Worm (Caenorhabditis elegans) whole organism, mixed stage, embryonic: ENCODE data around the gene C03B1.4.

Experiments
- blmp-1 ChIP-seq: fragments of 150-350 bp; optimal IDR thresholded peaks from 2 replicates; lab custom pipeline; 2014; ENCODE audit warnings: missing biosample characterization, missing genetic modification characterization
- cnd-1 ChIP-seq: fragments of 200-800 bp; sonication (Bioruptor generic); optimal IDR thresholded peaks from 2 replicates; lab custom pipeline; 2018; ENCODE audit warnings: mild to moderate bottlenecking, missing genetic modification characterization, missing compliant biosample characterization
- drap-1 ChIP-seq: fragments of 200-800 bp; sonication (Bioruptor generic); optimal IDR thresholded peaks from 3 replicates; lab custom pipeline; 2018; ENCODE audit warnings: mild to moderate bottlenecking, missing genetic modification characterization, missing compliant biosample characterization
- elt-1 ChIP-seq: sonication (generic microtip); optimal IDR thresholded peaks from 2 replicates; lab custom pipeline; 2017; ENCODE audit warnings: missing genetic modification characterization, mild to moderate bottlenecking, missing compliant biosample characterization, antibody characterized with exemption, moderate library complexity, borderline replicate concordance; ENCODE audit not compliant: insufficient read depth
- elt-3 ChIP-seq: fragments of 150-350 bp; optimal IDR thresholded peaks from 2 replicates; lab custom pipeline; 2014; ENCODE audit warnings: missing biosample characterization, missing genetic modification characterization
- flh-1 ChIP-seq: fragments of 200-800 bp; sonication (Bioruptor generic); optimal IDR thresholded peaks from 2 replicates; lab custom pipeline; 2018; ENCODE audit warnings: mild to moderate bottlenecking, missing genetic modification characterization, moderate library complexity, missing compliant biosample characterization
- ham-2 ChIP-seq: fragments of 200-800 bp; sonication (Bioruptor generic); optimal IDR thresholded peaks from 2 replicates; lab custom pipeline; 2018; ENCODE audit warnings: mild to moderate bottlenecking, missing genetic modification characterization, missing compliant biosample characterization
- hlh-1 ChIP-seq: fragments of 150-350 bp; optimal IDR thresholded peaks from 2 replicates; lab custom pipeline; 2014; ENCODE audit warnings: missing biosample characterization, missing genetic modification reagents, missing genetic modification characterization
- lin-32 ChIP-seq: fragments of 200-800 bp; sonication (Bioruptor generic); optimal IDR thresholded peaks from 2 replicates; lab custom pipeline; 2018; ENCODE audit warnings: mild to moderate bottlenecking, missing genetic modification characterization, missing compliant biosample characterization
- mab-5 ChIP-seq: fragments of 150-350 bp; optimal IDR thresholded peaks from 2 replicates; lab custom pipeline; 2014; ENCODE audit warnings: missing biosample characterization, missing genetic modification characterization
- mep-1 ChIP-seq: fragments of 150-350 bp; optimal IDR thresholded peaks from 2 replicates; lab custom pipeline; 2017; ENCODE audit warnings: missing biosample characterization, missing genetic modification reagents, missing genetic modification characterization, inconsistent platforms
- nhr-12 ChIP-seq: fragments of 150-350 bp; optimal IDR thresholded peaks from 2 replicates; lab custom pipeline; 2014; ENCODE audit warnings: missing biosample characterization, missing genetic modification characterization
- nhr-2 ChIP-seq: fragments of 150-350 bp; optimal IDR thresholded peaks from 2 replicates; lab custom pipeline; 2014; ENCODE audit warnings: missing biosample characterization, missing genetic modification characterization
- nhr-237 ChIP-seq: fragments of 150-350 bp; optimal IDR thresholded peaks from 2 replicates; lab custom pipeline; 2014; ENCODE audit warnings: missing biosample characterization, missing genetic modification characterization
- pha-4 ChIP-seq: fragments of 150-350 bp; optimal IDR thresholded peaks from 2 replicates; lab custom pipeline; 2018; ENCODE audit warnings: missing biosample characterization, missing genetic modification reagents, missing genetic modification characterization
- snpc-4 ChIP-seq: fragments of 150-350 bp; optimal IDR thresholded peaks from 2 replicates; lab custom pipeline; 2014; ENCODE audit warnings: missing biosample characterization, missing genetic modification characterization
- sptf-1 ChIP-seq: sonication (generic microtip); optimal IDR thresholded peaks from 2 replicates; lab custom pipeline; 2017; ENCODE audit warnings: mild to moderate bottlenecking, missing genetic modification characterization, moderate library complexity, missing compliant biosample characterization
- tbx-8 ChIP-seq: fragments of 200-800 bp; sonication (Bioruptor generic); optimal IDR thresholded peaks from 2 replicates; lab custom pipeline; 2018; ENCODE audit warnings: mild to moderate bottlenecking, missing genetic modification characterization, moderate library complexity, missing compliant biosample characterization
- unc-120 ChIP-seq: sonication (generic microtip); optimal IDR thresholded peaks from 2 replicates; lab custom pipeline; 2017; ENCODE audit warnings: missing genetic modification characterization, missing compliant biosample characterization; ENCODE audit not compliant: poor library complexity, severe bottlenecking
- unc-39 ChIP-seq: fragments of 150-350 bp; optimal IDR thresholded peaks from 2 replicates; lab custom pipeline; 2014; ENCODE audit warnings: missing biosample characterization, missing genetic modification characterization
- unc-62 ChIP-seq: fragments of 150-350 bp; optimal IDR thresholded peaks from 2 replicates; lab custom pipeline; 2014; ENCODE audit warnings: missing biosample characterization, missing genetic modification reagents, missing genetic modification characterization
- zip-8 ChIP-seq: fragments of 150-350 bp; optimal IDR thresholded peaks from 2 replicates; lab custom pipeline; 2014; ENCODE audit warnings: missing biosample characterization, missing genetic modification characterization
- ztf-11 ChIP-seq: fragments of 150-350 bp; optimal IDR thresholded peaks from 2 replicates; lab custom pipeline; 2014; ENCODE audit warnings: missing biosample characterization, missing genetic modification characterization

C03B1.4 gene

ce11 chrX:6410177-6410765 is 46.0 kb downstream of the C03B1.4 start, which contains the start of gene mup-2:
Gene mup-2 (minus strand): TSS chrX:6410227.
- peak; percentile 93 for TF ChIP-seq unc-120
- no peak for TF ChIP-seq elt-3 (tag; lab: Kevin White, UChicago)
- TF ChIP-seq tbx-8 (GFP tag; lab: Kevin White, UChicago): no peak
- no peak for TF ChIP-seq nhr-237
- peak; percentile 75 for TF ChIP-seq unc-62
- TF ChIP-seq blmp-1 (tag; lab: Kevin White, UChicago): no peak
- peak; percentile 96 for TF ChIP-seq hlh-1 (tag; lab: Kevin White, UChicago)
- no peak for TF ChIP-seq elt-1 (tag; lab: Kevin White, UChicago)
- TF ChIP-seq mab-5 (tag; lab: Kevin White, UChicago): no peak
- TF ChIP-seq snpc-4 (tag; lab: Kevin White, UChicago): no peak
- no peak for TF ChIP-seq ztf-11 (tag; lab: Kevin White, UChicago)

- TF ChIP-seq elt-3 (tag; lab: Kevin White, UChicago): no peak
- no peak for TF ChIP-seq unc-39 (tag; lab: Kevin White, UChicago)
- TF ChIP-seq ham-2 (GFP tag; lab: Kevin White, UChicago): no peak
- no peak for TF ChIP-seq nhr-2 (tag; lab: Kevin White, UChicago)
- no peak for TF ChIP-seq flh-1 (GFP tag; lab: Kevin White, UChicago)
- no peak for TF ChIP-seq nhr-237
- no peak for TF ChIP-seq unc-62
- TF ChIP-seq nhr-12 (tag; lab: Kevin White, UChicago): no peak
- TF ChIP-seq tbx-8 (GFP tag; lab: Kevin White, UChicago): no peak
- TF ChIP-seq lin-32 (GFP tag; lab: Kevin White, UChicago): no peak
- TF ChIP-seq drap-1 (GFP tag; lab: Kevin White, UChicago): no peak
- no peak for TF ChIP-seq sptf-1 (tag; lab: Kevin White, UChicago)
- no peak for TF ChIP-seq elt-1 (tag; lab: Kevin White, UChicago)
- TF ChIP-seq cnd-1 (tag; lab: Kevin White, UChicago): no peak
- TF ChIP-seq unc-120: no peak
- TF ChIP-seq pha-4 (tag; lab: Kevin White, UChicago): no peak
- no peak for TF ChIP-seq mep-1 (tag; lab: Kevin White, UChicago)
- no peak for TF ChIP-seq hlh-1 (tag; lab: Kevin White, UChicago)
These were observed 48.3 kb downstream of the C03B1.4 start, which contains the start of gene T22E5.1 for ce11 chrX:6412575-6412974. Gene T22E5.1 (plus strand): TSS chrX:6412875.

- no peak for TF ChIP-seq nhr-12 (tag; lab: Kevin White, UChicago)
- TF ChIP-seq zip-8 (tag; lab: Kevin White, UChicago): peak; percentile 82
These were observed 49.3 kb downstream of the C03B1.4 start for ce11 chrX:6413583-6413982.
